Fruit fly (Drosophila melanogaster) whole organism, larva: Measurements from ENCODE around the gene Ugt302C1.
A peak's percentile ranks its signal among the peaks of the same experiment; 100 is the strongest.

Experiments
- noc ChIP-seq: fragments of 200-800 bp; sonication (Bioruptor generic); optimal IDR thresholded peaks from 3 replicates; lab custom pipeline; 2019; ENCODE audit warnings: missing biosample characterization, mild to moderate bottlenecking, missing genetic modification characterization, moderate library complexity

The Ugt302C1 gene

dm6 chr3R:11175777-11176176, 18.9 kb downstream of the Ugt302C1 start:
- TF ChIP-seq noc (tag; lab: Kevin White, UChicago), result no peak

- no peak for TF ChIP-seq noc (tag; lab: Kevin White, UChicago)
These were observed 20.7 kb downstream of the Ugt302C1 start for dm6 chr3R:11177579-11177978.

- TF ChIP-seq noc (tag; lab: Kevin White, UChicago), result no peak
These were observed 21.4 kb downstream of the Ugt302C1 start for dm6 chr3R:11178300-11178699.

dm6 chr3R:11195792-11196191, 38.9 kb downstream of the Ugt302C1 start, which contains the start of gene CG18577:
TSS of gene CG18577 (plus strand) at chr3R:11196092.
- TF ChIP-seq noc (tag; lab: Kevin White, UChicago), result no peak

- TF ChIP-seq noc (tag; lab: Kevin White, UChicago), result peak; percentile 98
These were observed 39.9 kb downstream of the Ugt302C1 start for dm6 chr3R:11196648-11197388.

- TF ChIP-seq noc (tag; lab: Kevin White, UChicago), result no peak
These were observed 40.5 kb downstream of the Ugt302C1 start, which contains the start of gene cu for dm6 chr3R:11197389-11197716. TSS of gene cu (plus strand) at chr3R:11197592.

- TF ChIP-seq noc (tag; lab: Kevin White, UChicago), result peak; percentile 34
These were observed 41.2 kb downstream of the Ugt302C1 start for dm6 chr3R:11198062-11198472.

dm6 chr3R:11199227-11199835, 42.4 kb downstream of the Ugt302C1 start:
- peak; percentile 71 for TF ChIP-seq noc (tag; lab: Kevin White, UChicago)

- no peak for TF ChIP-seq noc (tag; lab: Kevin White, UChicago)
These were observed 43.4 kb downstream of the Ugt302C1 start for dm6 chr3R:11200042-11200884.

dm6 chr3R:11200885-11201421, 44.1 kb downstream of the Ugt302C1 start:
- TF ChIP-seq noc (tag; lab: Kevin White, UChicago), result peak; percentile 94

dm6 chr3R:11208766-11209331, 52.0 kb downstream of the Ugt302C1 start:
- TF ChIP-seq noc (tag; lab: Kevin White, UChicago), result no peak
